Fruit fly (Drosophila melanogaster) whole organism, prepupa: ENCODE measurements around the gene CG31650.
A peak's percentile ranks its signal among the peaks of the same experiment; 100 is the strongest.

Source experiments
- Blimp-1 ChIP-seq: fragments of 200-800 bp; sonication (Bioruptor generic); optimal IDR thresholded peaks from 3 replicates; lab custom pipeline; 2017; ENCODE audit warnings: missing biosample characterization, missing genetic modification characterization, mild to moderate bottlenecking, moderate library complexity, missing genetic modification reagents
- CG10669 ChIP-seq: fragments of 200-800 bp; sonication (Bioruptor generic); optimal IDR thresholded peaks from 3 replicates; lab custom pipeline; 2018; ENCODE audit warnings: missing biosample characterization, mild to moderate bottlenecking, missing genetic modification characterization, moderate library complexity
- CG11294 ChIP-seq: fragments of 200-800 bp; sonication (Bioruptor generic); IDR thresholded peaks from 2 replicates; pipeline ENCODE4 v1.3.6; 2022; ENCODE audit warnings: missing biosample characterization, missing genetic modification characterization
- CG11902 ChIP-seq: fragments of 200-800 bp; sonication (Bioruptor generic); optimal IDR thresholded peaks from 3 replicates; lab custom pipeline; 2016; ENCODE audit warnings: missing biosample characterization, missing genetic modification characterization
- CG16779 ChIP-seq: fragments of 200-800 bp; sonication (Bioruptor generic); optimal IDR thresholded peaks from 3 replicates; lab custom pipeline; 2017; ENCODE audit warnings: missing biosample characterization, mild to moderate bottlenecking, missing genetic modification characterization
- CG3032 ChIP-seq: fragments of 200-800 bp; optimal IDR thresholded peaks from 2 replicates; lab custom pipeline; 2019; ENCODE audit warnings: missing biosample characterization, mild to moderate bottlenecking, missing genetic modification characterization, moderate library complexity
- CG32006 ChIP-seq: fragments of 200-800 bp; sonication (Bioruptor generic); optimal IDR thresholded peaks from 3 replicates; lab custom pipeline; 2017; ENCODE audit warnings: missing biosample characterization, mild to moderate bottlenecking, missing genetic modification characterization
- CG34406 ChIP-seq: fragments of 200-800 bp; sonication (Bioruptor generic); optimal IDR thresholded peaks from 3 replicates; lab custom pipeline; 2016; ENCODE audit warnings: missing biosample characterization, missing genetic modification characterization
- CG4318 ChIP-seq: fragments of 200-800 bp; sonication (Bioruptor generic); optimal IDR thresholded peaks from 3 replicates; lab custom pipeline; 2017; ENCODE audit warnings: missing biosample characterization, mild to moderate bottlenecking, missing genetic modification characterization
- CG6163 ChIP-seq: fragments of 200-800 bp; sonication (Bioruptor generic); IDR thresholded peaks from 3 replicates; pipeline ENCODE4 v1.3.6; 2022; ENCODE audit warnings: missing biosample characterization, missing genetic modification characterization
- CG6276 ChIP-seq: fragments of 200-800 bp; sonication (Bioruptor generic); optimal IDR thresholded peaks from 2 replicates; lab custom pipeline; 2017; ENCODE audit warnings: missing biosample characterization, mild to moderate bottlenecking, missing genetic modification characterization
- CG6808 ChIP-seq: fragments of 200-800 bp; sonication (Bioruptor generic); optimal IDR thresholded peaks from 3 replicates; lab custom pipeline; 2017; ENCODE audit warnings: missing biosample characterization, missing genetic modification characterization, mild to moderate bottlenecking, moderate library complexity, missing genetic modification reagents
- CG6854 ChIP-seq: fragments of 200-800 bp; sonication (Bioruptor generic); optimal IDR thresholded peaks from 2 replicates; lab custom pipeline; 2017; ENCODE audit warnings: missing biosample characterization, mild to moderate bottlenecking, missing genetic modification characterization
- CG8319 ChIP-seq: fragments of 200-800 bp; sonication (Bioruptor generic); optimal IDR thresholded peaks from 3 replicates; lab custom pipeline; 2016; ENCODE audit warnings: missing biosample characterization, missing genetic modification characterization
- CG8632 ChIP-seq: fragments of 200-800 bp; sonication (Bioruptor generic); optimal IDR thresholded peaks from 3 replicates; lab custom pipeline; 2016; ENCODE audit warnings: missing biosample characterization, missing genetic modification characterization
- CG9139 ChIP-seq: fragments of 200-800 bp; sonication (Bioruptor generic); optimal IDR thresholded peaks from 3 replicates; lab custom pipeline; 2017; ENCODE audit warnings: missing biosample characterization, mild to moderate bottlenecking, missing genetic modification characterization
- Eip75B ChIP-seq: fragments of 200-800 bp; sonication (Bioruptor generic); optimal IDR thresholded peaks from 3 replicates; lab custom pipeline; 2016; ENCODE audit warnings: missing biosample characterization, missing genetic modification characterization
- Eip78C ChIP-seq: fragments of 200-800 bp; sonication (Bioruptor generic); peaks from one replicate; lab custom pipeline; 2016; ENCODE audit warnings: missing biosample characterization, missing genetic modification characterization
- Ets21C ChIP-seq: fragments of 200-800 bp; sonication (Bioruptor generic); optimal IDR thresholded peaks from 3 replicates; lab custom pipeline; 2016; ENCODE audit warnings: missing biosample characterization, missing genetic modification characterization
- Ets96B ChIP-seq: fragments of 200-800 bp; optimal IDR thresholded peaks from 2 replicates; lab custom pipeline; 2019; ENCODE audit warnings: missing biosample characterization, mild to moderate bottlenecking, missing genetic modification characterization, moderate library complexity
- Hr38 ChIP-seq: sonication (Bioruptor generic); optimal IDR thresholded peaks from 2 replicates; lab custom pipeline; 2016; ENCODE audit warnings: missing biosample characterization, missing genetic modification characterization
- Hr39 ChIP-seq: fragments of 200-800 bp; sonication (Bioruptor generic); optimal IDR thresholded peaks from 2 replicates; lab custom pipeline; 2016; ENCODE audit warnings: missing biosample characterization, missing genetic modification characterization
- Hr4 ChIP-seq: fragments of 200-800 bp; sonication (Bioruptor generic); optimal IDR thresholded peaks from 3 replicates; lab custom pipeline; 2016; ENCODE audit warnings: missing biosample characterization, missing genetic modification characterization
- Lpt ChIP-seq: fragments of 200-800 bp; sonication (Bioruptor generic); optimal IDR thresholded peaks from 3 replicates; lab custom pipeline; 2016; ENCODE audit warnings: missing biosample characterization, missing genetic modification characterization
- OdsH ChIP-seq: fragments of 200-800 bp; sonication (Bioruptor generic); optimal IDR thresholded peaks from 3 replicates; lab custom pipeline; 2016; ENCODE audit warnings: missing biosample characterization, missing genetic modification characterization
- Smox ChIP-seq: fragments of 200-800 bp; sonication (Bioruptor generic); optimal IDR thresholded peaks from 3 replicates; lab custom pipeline; 2016; ENCODE audit warnings: missing biosample characterization, missing genetic modification characterization
- Sox102F ChIP-seq: fragments of 200-800 bp; sonication (Bioruptor generic); optimal IDR thresholded peaks from 2 replicates; lab custom pipeline; 2016; ENCODE audit warnings: missing biosample characterization, mild to moderate bottlenecking, missing genetic modification characterization
- Sox15 ChIP-seq: fragments of 200-800 bp; sonication (Bioruptor generic); optimal IDR thresholded peaks from 3 replicates; lab custom pipeline; 2016; ENCODE audit warnings: missing biosample characterization, missing genetic modification characterization
- achi ChIP-seq: fragments of 200-800 bp; sonication (Bioruptor generic); optimal IDR thresholded peaks from 3 replicates; lab custom pipeline; 2016; ENCODE audit warnings: missing biosample characterization, missing genetic modification characterization
- acj6 ChIP-seq: fragments of 200-800 bp; sonication (Bioruptor generic); optimal IDR thresholded peaks from 3 replicates; lab custom pipeline; 2016; ENCODE audit warnings: missing biosample characterization, missing genetic modification characterization
- dac ChIP-seq: fragments of 200-800 bp; sonication (Bioruptor generic); optimal IDR thresholded peaks from 2 replicates; lab custom pipeline; 2017; ENCODE audit warnings: missing biosample characterization, mild to moderate bottlenecking, missing genetic modification characterization
- dsx ChIP-seq: fragments of 200-800 bp; optimal IDR thresholded peaks from 3 replicates; lab custom pipeline; 2019; ENCODE audit warnings: missing biosample characterization, mild to moderate bottlenecking, missing genetic modification characterization, moderate library complexity; ENCODE audit not compliant: poor library complexity, severe bottlenecking
- esn ChIP-seq: fragments of 200-800 bp; sonication (Bioruptor generic); optimal IDR thresholded peaks from 2 replicates; lab custom pipeline; 2016; ENCODE audit warnings: missing biosample characterization, mild to moderate bottlenecking, missing genetic modification characterization, moderate library complexity
- fd59A ChIP-seq: fragments of 200-800 bp; sonication (Bioruptor generic); optimal IDR thresholded peaks from 2 replicates; lab custom pipeline; 2017; ENCODE audit warnings: missing biosample characterization, mild to moderate bottlenecking, missing genetic modification characterization, missing genetic modification reagents
- fd85E ChIP-seq: fragments of 200-800 bp; sonication (Bioruptor generic); optimal IDR thresholded peaks from 3 replicates; lab custom pipeline; 2016; ENCODE audit warnings: missing biosample characterization, missing genetic modification characterization
- fkh ChIP-seq: fragments of 200-800 bp; sonication (Bioruptor generic); optimal IDR thresholded peaks from 3 replicates; lab custom pipeline; 2017; ENCODE audit warnings: missing biosample characterization, mild to moderate bottlenecking, missing genetic modification characterization, moderate library complexity
- net ChIP-seq: fragments of 200-800 bp; sonication (Bioruptor generic); optimal IDR thresholded peaks from 3 replicates; lab custom pipeline; 2016; ENCODE audit warnings: missing biosample characterization, missing genetic modification characterization
- pdm3 ChIP-seq: fragments of 200-800 bp; sonication (Bioruptor generic); optimal IDR thresholded peaks from 3 replicates; lab custom pipeline; 2016; ENCODE audit warnings: missing biosample characterization, missing genetic modification characterization
- salr ChIP-seq, 2 experiments: fragments of 200-800 bp; sonication (Bioruptor generic); optimal IDR thresholded peaks; 3 replicates each; lab custom pipeline; 2016 to 2018; ENCODE audit warnings: missing biosample characterization in 2 of 2, missing genetic modification characterization in 2 of 2, mild to moderate bottlenecking in 1 of 2
- spab ChIP-seq: fragments of 200-800 bp; sonication (Bioruptor generic); optimal IDR thresholded peaks from 2 replicates; lab custom pipeline; 2017; ENCODE audit warnings: missing biosample characterization, mild to moderate bottlenecking, missing genetic modification characterization, missing genetic modification reagents
- topi ChIP-seq: fragments of 200-800 bp; sonication (Bioruptor generic); optimal IDR thresholded peaks from 3 replicates; lab custom pipeline; 2016; ENCODE audit warnings: missing biosample characterization, missing genetic modification characterization

Gene CG31650

dm6 chr2L:5070797-5071579 lies 26.5 kb upstream of the CG31650 start, which contains the start of gene RpL37A (continued):
- peak; percentile 62 for TF ChIP-seq CG3032 (tag; lab: Kevin White, UChicago)
- TF ChIP-seq CG16779 (tag; lab: Kevin White, UChicago), result peak; percentile 69
- TF ChIP-seq CG9139 (GFP tag; lab: Kevin White, UChicago), result peak; percentile 70
- peak; percentile 73 for TF ChIP-seq esn (GFP tag; lab: Kevin White, UChicago)
- peak; percentile 33 for TF ChIP-seq fd59A (GFP tag; lab: Kevin White, UChicago)
- no peak for TF ChIP-seq spab (GFP tag; lab: Kevin White, UChicago)
- peak; percentile 56 for TF ChIP-seq CG6808 (GFP tag; lab: Kevin White, UChicago)
- no peak for TF ChIP-seq Ets21C (GFP tag; lab: Kevin White, UChicago)
- no peak for TF ChIP-seq Hr4 (GFP tag; lab: Kevin White, UChicago)
- TF ChIP-seq Hr39 (GFP tag; lab: Kevin White, UChicago), result peak; percentile 60
- TF ChIP-seq CG10669 (GFP tag; lab: Kevin White, UChicago), result peak; percentile 99
- peak; percentile 7; the same call in 1 of the 2 replicates for TF ChIP-seq CG11294 (GFP tag; lab: Robert Waterston, UW)
- TF ChIP-seq salr (GFP tag; optimal IDR thresholded peaks at IDR 0.05; lab: Kevin White, UChicago), result peak in 1 of 2 experiments; percentile 47
- TF ChIP-seq Ets96B (tag; lab: Kevin White, UChicago), result no peak
- no peak for TF ChIP-seq dac
- TF ChIP-seq pdm3, result no peak
- TF ChIP-seq topi (GFP tag; lab: Kevin White, UChicago), result peak; percentile 82
- TF ChIP-seq Eip75B (GFP tag; lab: Kevin White, UChicago), result peak; percentile 66
- peak; percentile 54 for TF ChIP-seq Blimp-1 (GFP tag; lab: Kevin White, UChicago)
- TF ChIP-seq CG8319, result peak; percentile 42
- peak; percentile 53 for TF ChIP-seq achi (GFP tag; lab: Kevin White, UChicago)
- TF ChIP-seq CG8632, result peak; percentile 27
- TF ChIP-seq dsx (GFP tag; lab: Kevin White, UChicago), result no peak
- peak; percentile 75 for TF ChIP-seq Sox102F (GFP tag; lab: Kevin White, UChicago)
- no peak for TF ChIP-seq Smox (GFP tag; lab: Kevin White, UChicago)
- peak; percentile 75 for TF ChIP-seq fd85E (GFP tag; lab: Kevin White, UChicago)
- TF ChIP-seq CG11902 (GFP tag; lab: Kevin White, UChicago), result no peak
- TF ChIP-seq CG6854 (GFP tag; lab: Kevin White, UChicago), result peak; percentile 94
- no peak for TF ChIP-seq Sox15 (GFP tag; lab: Kevin White, UChicago)
- TF ChIP-seq Hr38 (GFP tag; lab: Kevin White, UChicago), result no peak
- TF ChIP-seq fkh (GFP tag; lab: Kevin White, UChicago), result peak; percentile 71
- peak; percentile 40 for TF ChIP-seq OdsH (GFP tag; lab: Kevin White, UChicago)
- TF ChIP-seq CG4318, result no peak
- peak; percentile 53 for TF ChIP-seq acj6 (GFP tag; lab: Kevin White, UChicago)
- peak; percentile 79 for TF ChIP-seq net (GFP tag; lab: Kevin White, UChicago)
- TF ChIP-seq Eip78C (GFP tag; lab: Kevin White, UChicago), result peak; percentile 92
- TF ChIP-seq CG34406 (GFP tag; lab: Kevin White, UChicago), result peak; percentile 68
- peak; percentile 85 for TF ChIP-seq CG6163 (GFP tag; lab: Robert Waterston, UW)
- TF ChIP-seq Lpt (GFP tag; lab: Kevin White, UChicago), result no peak
- no peak for TF ChIP-seq CG6276 (GFP tag; lab: Kevin White, UChicago)
- TF ChIP-seq CG32006 (GFP tag; lab: Kevin White, UChicago), result no peak
